Worm (Caenorhabditis elegans): ENCODE results near the gene pcyt-2.2.

ce11 chrX:7880848-7881247 is 3.2 kb upstream of the pcyt-2.2 start, which contains the start of gene C39D10.8:
- no peak for TF ChIP-seq unc-62 (GFP tag; optimal IDR thresholded peaks at IDR 0.05)
- TF ChIP-seq elt-3 (tag; optimal IDR thresholded peaks at IDR 0.05) = no peak
- TF ChIP-seq nhr-2 (tag; optimal IDR thresholded peaks at IDR 0.05) = no peak
- no peak for TF ChIP-seq unc-39 (tag; optimal IDR thresholded peaks at IDR 0.05)
- no peak for TF ChIP-seq sptf-1 (tag; optimal IDR thresholded peaks at IDR 0.05)
- TF ChIP-seq drap-1 (GFP tag; optimal IDR thresholded peaks at IDR 0.05) = no peak
- TF ChIP-seq lin-13 (tag; optimal IDR thresholded peaks at IDR 0.05) = no peak
- TF ChIP-seq ceh-43 (GFP tag; optimal IDR thresholded peaks at IDR 0.05) = no peak
- TF ChIP-seq nhr-76 (tag; optimal IDR thresholded peaks at IDR 0.05) = no peak
- TF ChIP-seq zip-8 (tag; optimal IDR thresholded peaks at IDR 0.05) = no peak
